Fruit fly (Drosophila melanogaster) whole organism, embryonic: ENCODE measurements around the gene lin-52.

Experiments used
- Atf3 ChIP-seq: fragments of 200-800 bp; sonication (Bioruptor generic); optimal IDR thresholded peaks from 3 replicates; lab custom pipeline; 2016; ENCODE audit warnings: missing biosample characterization, missing genetic modification characterization
- BtbVII ChIP-seq: fragments of 200-800 bp; sonication (Bioruptor generic); optimal IDR thresholded peaks from 3 replicates; lab custom pipeline; 2017; ENCODE audit warnings: missing biosample characterization, mild to moderate bottlenecking, missing genetic modification characterization
- CG11085 ChIP-seq: fragments of 200-800 bp; sonication (Bioruptor generic); IDR thresholded peaks from 2 replicates; pipeline ENCODE4 v1.3.6; 2022; ENCODE audit warnings: missing biosample characterization, missing genetic modification characterization
- CG12071 ChIP-seq: fragments of 200-800 bp; sonication (Bioruptor generic); optimal IDR thresholded peaks from 3 replicates; lab custom pipeline; 2018; ENCODE audit warnings: missing biosample characterization, mild to moderate bottlenecking, missing genetic modification characterization
- CG12236 ChIP-seq: fragments of 200-800 bp; sonication (Bioruptor generic); optimal IDR thresholded peaks from 2 replicates; lab custom pipeline; 2016; ENCODE audit warnings: missing biosample characterization, missing genetic modification characterization
- CG12659 ChIP-seq: fragments of 200-800 bp; sonication (Bioruptor generic); optimal IDR thresholded peaks from 3 replicates; lab custom pipeline; 2017; ENCODE audit warnings: mild to moderate bottlenecking, missing biosample characterization, missing genetic modification reagents, missing genetic modification characterization
- CG12744 ChIP-seq: fragments of 200-800 bp; sonication (Bioruptor generic); optimal IDR thresholded peaks from 2 replicates; lab custom pipeline; 2016; ENCODE audit warnings: missing biosample characterization, missing genetic modification characterization
- CG13424 ChIP-seq: fragments of 200-800 bp; sonication (Bioruptor generic); optimal IDR thresholded peaks from 2 replicates; lab custom pipeline; 2019; ENCODE audit warnings: missing biosample characterization, mild to moderate bottlenecking, missing genetic modification characterization, moderate library complexity
- CG13624 ChIP-seq: fragments of 200-800 bp; sonication (Bioruptor generic); optimal IDR thresholded peaks from 2 replicates; lab custom pipeline; 2016; ENCODE audit warnings: missing biosample characterization, missing genetic modification characterization
- CG15269 ChIP-seq: fragments of 200-800 bp; sonication (Bioruptor generic); optimal IDR thresholded peaks from 2 replicates; lab custom pipeline; 2018; ENCODE audit warnings: missing biosample characterization, mild to moderate bottlenecking, missing genetic modification characterization, moderate library complexity
- CG15479 ChIP-seq: fragments of 200-800 bp; sonication (Bioruptor generic); optimal IDR thresholded peaks from 3 replicates; lab custom pipeline; 2019; ENCODE audit warnings: missing biosample characterization, mild to moderate bottlenecking, missing genetic modification characterization, moderate library complexity
- CG17328 ChIP-seq: fragments of 200-800 bp; sonication (Bioruptor generic); IDR thresholded peaks from 2 replicates; pipeline ENCODE4 v1.3.6; 2022; ENCODE audit warnings: missing biosample characterization, missing genetic modification characterization
- CG17912 ChIP-seq: fragments of 200-800 bp; sonication (Bioruptor generic); optimal IDR thresholded peaks from 2 replicates; lab custom pipeline; 2018; ENCODE audit warnings: missing biosample characterization, mild to moderate bottlenecking, missing genetic modification characterization
- CG2116 ChIP-seq: fragments of 200-800 bp; sonication (Bioruptor generic); optimal IDR thresholded peaks from 3 replicates; lab custom pipeline; 2018; ENCODE audit warnings: missing biosample characterization, mild to moderate bottlenecking, missing genetic modification characterization
- CG2120 ChIP-seq: fragments of 200-800 bp; sonication (Bioruptor generic); optimal IDR thresholded peaks from 3 replicates; lab custom pipeline; 2016; ENCODE audit warnings: missing biosample characterization, missing genetic modification characterization
- CG2199 ChIP-seq: fragments of 200-800 bp; sonication (Bioruptor generic); IDR thresholded peaks from 3 replicates; pipeline ENCODE4 v1.3.6; 2022; ENCODE audit warnings: missing biosample characterization, missing genetic modification characterization
- CG2202 ChIP-seq: fragments of 200-800 bp; sonication (Bioruptor generic); optimal IDR thresholded peaks from 2 replicates; lab custom pipeline; 2018; ENCODE audit warnings: missing biosample characterization, mild to moderate bottlenecking, missing genetic modification characterization
- CG32772 ChIP-seq: fragments of 200-800 bp; sonication (Bioruptor generic); IDR thresholded peaks from 2 replicates; pipeline ENCODE4 v1.3.6; 2022; ENCODE audit warnings: missing biosample characterization, missing genetic modification characterization
- CG34376 ChIP-seq: fragments of 200-800 bp; sonication (Bioruptor generic); optimal IDR thresholded peaks from 2 replicates; lab custom pipeline; 2018; ENCODE audit warnings: missing biosample characterization, mild to moderate bottlenecking, missing genetic modification characterization
- CG6813 ChIP-seq: fragments of 200-800 bp; sonication (Bioruptor generic); optimal IDR thresholded peaks from 2 replicates; lab custom pipeline; 2017; ENCODE audit warnings: missing biosample characterization, missing genetic modification characterization, mild to moderate bottlenecking, moderate library complexity, missing genetic modification reagents
- CG9876 ChIP-seq: fragments of 200-800 bp; sonication (Bioruptor generic); optimal IDR thresholded peaks from 2 replicates; lab custom pipeline; 2016; ENCODE audit warnings: missing biosample characterization, missing genetic modification characterization
- CG9932 ChIP-seq: fragments of 200-800 bp; sonication (Bioruptor generic); IDR thresholded peaks from 2 replicates; pipeline ENCODE4 v1.3.6; 2022; ENCODE audit warnings: missing biosample characterization, missing genetic modification characterization
- CoRest ChIP-seq: fragments of 200-800 bp; sonication (Bioruptor generic); optimal IDR thresholded peaks from 3 replicates; lab custom pipeline; 2018; ENCODE audit warnings: missing biosample characterization, mild to moderate bottlenecking, missing genetic modification characterization, moderate library complexity
- Dp ChIP-seq: fragments of 200-800 bp; sonication (Bioruptor generic); optimal IDR thresholded peaks from 2 replicates; lab custom pipeline; 2018; ENCODE audit warnings: missing biosample characterization, mild to moderate bottlenecking, missing genetic modification characterization, moderate library complexity
- Hand ChIP-seq: fragments of 200-800 bp; sonication (Bioruptor generic); optimal IDR thresholded peaks from 2 replicates; lab custom pipeline; 2017; ENCODE audit warnings: mild to moderate bottlenecking, missing biosample characterization, missing genetic modification reagents, missing genetic modification characterization
- Kr ChIP-seq: fragments of 200-800 bp; sonication (Bioruptor generic); optimal IDR thresholded peaks from 2 replicates; lab custom pipeline; 2017; ENCODE audit warnings: missing biosample characterization, mild to moderate bottlenecking, missing genetic modification characterization
- Med ChIP-seq: fragments of 200-800 bp; sonication (Bioruptor generic); peaks from one replicate; lab custom pipeline; 2016; ENCODE audit warnings: missing biosample characterization, missing genetic modification characterization, mild to moderate bottlenecking, inconsistent platforms, moderate library complexity
- Nf-YA ChIP-seq: fragments of 200-800 bp; sonication (Bioruptor generic); IDR thresholded peaks from 2 replicates; pipeline ENCODE4 v1.3.6; 2022; ENCODE audit warnings: missing biosample characterization, missing genetic modification characterization
- Rfx ChIP-seq: fragments of 200-800 bp; sonication (Bioruptor generic); IDR thresholded peaks from 2 replicates; pipeline ENCODE4 v1.3.6; 2022; ENCODE audit warnings: missing biosample characterization, missing genetic modification characterization
- Stat92E ChIP-seq, 3 experiments: fragments of >200 bp in 2 of 3; fragments of 200-800 bp in 1 of 3; sonication (Bioruptor generic) in 1 of 3; optimal IDR thresholded peaks; 2 replicates each; lab custom pipeline; 2017 to 2019; ENCODE audit warnings: missing biosample characterization in 3 of 3, missing genetic modification characterization in 3 of 3, mild to moderate bottlenecking in 1 of 3, moderate library complexity in 1 of 3
- Vsx1 ChIP-seq: fragments of 200-800 bp; sonication (Bioruptor generic); optimal IDR thresholded peaks from 2 replicates; lab custom pipeline; 2017; ENCODE audit warnings: missing biosample characterization, mild to moderate bottlenecking, missing genetic modification characterization, missing genetic modification reagents
- chinmo ChIP-seq: fragments of 200-800 bp; sonication (Bioruptor generic); IDR thresholded peaks from 4 replicates; pipeline ENCODE4 v1.3.6; 2022; ENCODE audit warnings: missing biosample characterization, missing genetic modification characterization; ENCODE audit not compliant: partially characterized antibody
- dmrt99B ChIP-seq: fragments of 200-800 bp; sonication (Bioruptor generic); optimal IDR thresholded peaks from 2 replicates; lab custom pipeline; 2018; ENCODE audit warnings: missing biosample characterization, mild to moderate bottlenecking, missing genetic modification characterization, moderate library complexity
- dpn ChIP-seq, 2 experiments: fragments of 200-800 bp; sonication (Bioruptor generic); optimal IDR thresholded peaks; 3 replicates each; lab custom pipeline; 2016; ENCODE audit warnings: missing biosample characterization in 2 of 2, missing genetic modification characterization in 2 of 2
- gem ChIP-seq: fragments of 200-800 bp; sonication (Bioruptor generic); optimal IDR thresholded peaks from 2 replicates; lab custom pipeline; 2019; ENCODE audit warnings: missing biosample characterization, mild to moderate bottlenecking, missing genetic modification characterization, moderate library complexity
- gsb-n ChIP-seq: fragments of 200-800 bp; sonication (Bioruptor generic); optimal IDR thresholded peaks from 3 replicates; lab custom pipeline; 2018; ENCODE audit warnings: missing biosample characterization, mild to moderate bottlenecking, missing genetic modification characterization
- hbn ChIP-seq: fragments of 200-800 bp; sonication (Bioruptor generic); IDR thresholded peaks from 2 replicates; pipeline ENCODE4 v1.3.6; 2022; ENCODE audit warnings: missing biosample characterization, missing genetic modification characterization; ENCODE audit not compliant: partially characterized antibody
- knrl ChIP-seq: fragments of 200-800 bp; sonication (Bioruptor generic); IDR thresholded peaks from 3 replicates; pipeline ENCODE4 v1.3.6; 2022; ENCODE audit warnings: missing biosample characterization, missing genetic modification characterization; ENCODE audit not compliant: partially characterized antibody
- lab ChIP-seq: fragments of 200-800 bp; sonication (Bioruptor generic); optimal IDR thresholded peaks from 3 replicates; lab custom pipeline; 2017; ENCODE audit warnings: missing biosample characterization, missing genetic modification characterization, mild to moderate bottlenecking, moderate library complexity, missing genetic modification reagents
- pb ChIP-seq: fragments of 200-800 bp; sonication (Bioruptor generic); optimal IDR thresholded peaks from 3 replicates; lab custom pipeline; 2016; ENCODE audit warnings: missing biosample characterization, missing genetic modification characterization
- prd ChIP-seq, 3 experiments: fragments of >200 bp in 2 of 3; fragments of 200-800 bp in 1 of 3; sonication (Bioruptor generic) in 1 of 3; optimal IDR thresholded peaks in 2 of 3; IDR thresholded peaks in 1 of 3; 2 replicates in 2 of 3; 3 replicates in 1 of 3; pipeline versions ENCODE4 v1.3.6 to Lab custom; 2017 to 2022; ENCODE audit warnings: missing biosample characterization in 1 of 3, missing genetic modification characterization in 1 of 3
- pzg ChIP-seq: fragments of 200-800 bp; sonication (Bioruptor generic); optimal IDR thresholded peaks from 3 replicates; lab custom pipeline; 2018; ENCODE audit warnings: missing biosample characterization, mild to moderate bottlenecking, missing genetic modification characterization, moderate library complexity
- row ChIP-seq: fragments of 200-800 bp; sonication (Bioruptor generic); IDR thresholded peaks from 3 replicates; pipeline ENCODE4 v1.3.6; 2022; ENCODE audit warnings: missing biosample characterization, missing genetic modification characterization
- slbo ChIP-seq: fragments of 200-800 bp; sonication (Bioruptor generic); IDR thresholded peaks from 2 replicates; pipeline ENCODE4 v1.3.6; 2022; ENCODE audit warnings: missing biosample characterization, missing genetic modification characterization
- sug ChIP-seq: fragments of 200-800 bp; optimal IDR thresholded peaks from 2 replicates; lab custom pipeline; 2019; ENCODE audit warnings: missing biosample characterization, mild to moderate bottlenecking, missing genetic modification characterization, moderate library complexity
- tna ChIP-seq: fragments of 200-800 bp; sonication (Bioruptor generic); IDR thresholded peaks from 2 replicates; pipeline ENCODE4 v1.3.6; 2022; ENCODE audit warnings: missing biosample characterization, missing genetic modification characterization; ENCODE audit not compliant: partially characterized antibody
- tup ChIP-seq: fragments of 200-800 bp; sonication (Bioruptor generic); optimal IDR thresholded peaks from 2 replicates; lab custom pipeline; 2016; ENCODE audit warnings: missing biosample characterization, mild to moderate bottlenecking, missing genetic modification characterization, moderate library complexity

The lin-52 gene

dm6 chrX:5717741-5718475, 36.9 kb downstream of the lin-52 start, which contains the start of gene CG33080 (continued):
- no peak for TF ChIP-seq Nf-YA (GFP tag; lab: Robert Waterston, UW)
- no peak for TF ChIP-seq chinmo (GFP tag; lab: Robert Waterston, UW)
- TF ChIP-seq Hand (GFP tag; lab: Kevin White, UChicago), result no peak
- TF ChIP-seq hbn (GFP tag; lab: Robert Waterston, UW), result no peak
- no peak for TF ChIP-seq CG12659 (GFP tag; lab: Kevin White, UChicago)
- TF ChIP-seq CG13424 (tag; lab: Kevin White, UChicago), result no peak
- no peak for TF ChIP-seq CG2116 (GFP tag; lab: Kevin White, UChicago)
- TF ChIP-seq tup (GFP tag; lab: Kevin White, UChicago), result no peak
- peak; percentile 64 for TF ChIP-seq Rfx (GFP tag; lab: Robert Waterston, UW)
- TF ChIP-seq CG15479, result no peak
- no peak for TF ChIP-seq tna (GFP tag; lab: Robert Waterston, UW)
- peak; percentile 51; the same call in 2 of the 3 replicates for TF ChIP-seq row (GFP tag; lab: Robert Waterston, UW)
- TF ChIP-seq CG12071, result no peak
- TF ChIP-seq knrl (GFP tag; lab: Robert Waterston, UW), result 0 out of 3 replicates have a peak, but pooled peaks have one; percentile 14
- TF ChIP-seq CG17912 (GFP tag; lab: Kevin White, UChicago), result no peak
- TF ChIP-seq CG11085 (GFP tag; lab: Robert Waterston, UW), result 0 out of 2 replicates have a peak, but pooled peaks have one; percentile 23
- no peak for TF ChIP-seq pzg (GFP tag; lab: Kevin White, UChicago)
- TF ChIP-seq dmrt99B (tag; lab: Kevin White, UChicago), result peak; percentile 34
- TF ChIP-seq dpn (GFP tag; optimal IDR thresholded peaks at IDR 0.05; lab: Kevin White, UChicago), result no peak
- peak; percentile 75 for TF ChIP-seq Vsx1 (GFP tag; lab: Kevin White, UChicago)
- no peak for TF ChIP-seq Dp
- no peak for TF ChIP-seq Stat92E (GFP tag; optimal IDR thresholded peaks at IDR 0.05; lab: Kevin White, UChicago)
- TF ChIP-seq slbo (GFP tag; lab: Robert Waterston, UW), result peak; percentile 40; the same call in 1 of the 2 replicates
- TF ChIP-seq CG15269, result peak; percentile 9
- no peak for TF ChIP-seq prd (optimal IDR thresholded peaks at IDR 0.05; lab: Kevin White, UChicago)
- TF ChIP-seq prd (GFP tag; IDR thresholded peaks at IDR 0.05; lab: Robert Waterston, UW), result peak; percentile 28; the same call in 1 of the 3 replicates
- TF ChIP-seq pb (GFP tag; lab: Kevin White, UChicago), result no peak
- TF ChIP-seq gsb-n, result no peak
- TF ChIP-seq lab (GFP tag; lab: Kevin White, UChicago), result peak; percentile 51
- TF ChIP-seq CoRest, result no peak
- TF ChIP-seq CG6813, result no peak
- no peak for TF ChIP-seq CG2199 (GFP tag; lab: Robert Waterston, UW)
- no peak for TF ChIP-seq CG9876 (GFP tag; lab: Kevin White, UChicago)
- TF ChIP-seq Kr (GFP tag; lab: Kevin White, UChicago), result no peak
- TF ChIP-seq Atf3 (GFP tag; lab: Kevin White, UChicago), result no peak
- TF ChIP-seq CG17328 (GFP tag; lab: Robert Waterston, UW), result no peak
- TF ChIP-seq CG2120, result peak; percentile 58
- peak; percentile 71 for TF ChIP-seq Med (GFP tag; lab: Kevin White, UChicago)
- 0 out of 2 replicates have a peak, but pooled peaks have one; percentile 15 for TF ChIP-seq CG32772 (GFP tag; lab: Robert Waterston, UW)
- no peak for TF ChIP-seq CG12744 (GFP tag; lab: Kevin White, UChicago)
- 0 out of 2 replicates have a peak, but pooled peaks have one; percentile 20 for TF ChIP-seq CG9932 (GFP tag; lab: Robert Waterston, UW)
- no peak for TF ChIP-seq BtbVII
- no peak for TF ChIP-seq CG34376 (GFP tag; lab: Kevin White, UChicago)
- no peak for TF ChIP-seq CG12236 (GFP tag; lab: Kevin White, UChicago)
- no peak for TF ChIP-seq CG13624 (GFP tag; lab: Kevin White, UChicago)
- TF ChIP-seq CG2202 (tag; lab: Kevin White, UChicago), result no peak
- no peak for TF ChIP-seq sug (tag; lab: Kevin White, UChicago)
- peak; percentile 25 for TF ChIP-seq gem (tag; lab: Kevin White, UChicago)
